Worm (Caenorhabditis elegans) whole organism, young adult: Measurements from ENCODE around the gene ZK1248.11.

ENCODE experiments used
- D2030.7 ChIP-seq: fragments of 200-800 bp; sonication (Bioruptor generic); IDR thresholded peaks from 2 replicates; pipeline ENCODE4 v1.3.6; 2022; ENCODE audit warnings: missing genetic modification reagents, missing genetic modification characterization, missing compliant biosample characterization
- F39B2.1 ChIP-seq: fragments of 200-800 bp; sonication (Bioruptor generic); IDR thresholded peaks from 2 replicates; pipeline ENCODE4 v1.3.6; 2022; ENCODE audit warnings: missing genetic modification reagents, missing genetic modification characterization, missing compliant biosample characterization
- T26A5.8 ChIP-seq: sonication (generic microtip); optimal IDR thresholded peaks from 2 replicates; lab custom pipeline; 2016; ENCODE audit warnings: missing genetic modification characterization, missing compliant biosample characterization
- Y53G8AR.9 ChIP-seq: fragments of 200-800 bp; sonication (Bioruptor generic); conservative IDR thresholded peaks from 2 replicates; pipeline ENCODE4 v1.3.6; 2022; ENCODE audit warnings: missing genetic modification reagents, missing genetic modification characterization, missing compliant biosample characterization
- ZK185.1 ChIP-seq: sonication (generic microtip); optimal IDR thresholded peaks from 2 replicates; lab custom pipeline; 2016; ENCODE audit warnings: mild to moderate bottlenecking, missing genetic modification characterization, missing compliant biosample characterization; ENCODE audit not compliant: poor library complexity, severe bottlenecking
- akir-1 ChIP-seq: fragments of 200-800 bp; sonication (Bioruptor generic); optimal IDR thresholded peaks from 2 replicates; lab custom pipeline; 2018; ENCODE audit warnings: mild to moderate bottlenecking, missing genetic modification characterization, moderate library complexity, missing compliant biosample characterization
- ama-1 ChIP-seq, 3 experiments: fragments of 150-350 bp in 1 of 3; sonication (generic microtip) in 2 of 3; optimal IDR thresholded peaks; 2 replicates each; lab custom pipeline; 2014 to 2018; ENCODE audit warnings: missing biosample characterization in 2 of 3, missing genetic modification characterization in 2 of 3, missing genetic modification reagents in 2 of 3
- dpl-1 ChIP-seq: fragments of 150-350 bp; optimal IDR thresholded peaks from 2 replicates; lab custom pipeline; 2014; ENCODE audit warnings: missing biosample characterization, missing genetic modification reagents, missing genetic modification characterization
- lin-35 ChIP-seq, 3 experiments: fragments of 150-350 bp in 2 of 3; sonication (generic microtip) in 1 of 3; optimal IDR thresholded peaks; 2 replicates each; lab custom pipeline; 2014 to 2018; ENCODE audit warnings: missing biosample characterization in 3 of 3, missing genetic modification characterization in 3 of 3, missing genetic modification reagents in 3 of 3
- madf-8 ChIP-seq: fragments of 200-800 bp; sonication (Bioruptor generic); conservative IDR thresholded peaks from 2 replicates; pipeline ENCODE4 v1.3.6; 2022; ENCODE audit warnings: missing genetic modification reagents, missing genetic modification characterization, missing compliant biosample characterization
- nhr-90 ChIP-seq: sonication (generic microtip); optimal IDR thresholded peaks from 2 replicates; lab custom pipeline; 2016; ENCODE audit warnings: missing genotype, mild to moderate bottlenecking, missing genetic modification characterization, missing compliant biosample characterization
- pbrm-1 ChIP-seq: fragments of 200-800 bp; sonication (Bioruptor generic); IDR thresholded peaks from 2 replicates; pipeline ENCODE4 v1.3.6; 2022; ENCODE audit warnings: missing genetic modification reagents, missing genetic modification characterization, missing compliant biosample characterization
- unc-62 ChIP-seq: fragments of 150-350 bp; optimal IDR thresholded peaks from 2 replicates; lab custom pipeline; 2014; ENCODE audit warnings: missing biosample characterization, missing genetic modification reagents, missing genetic modification characterization
- xnd-1 ChIP-seq: sonication (generic microtip); optimal IDR thresholded peaks from 2 replicates; lab custom pipeline; 2016; ENCODE audit warnings: missing genotype, missing genetic modification reagents, missing genetic modification characterization, missing compliant biosample characterization

DNA sequence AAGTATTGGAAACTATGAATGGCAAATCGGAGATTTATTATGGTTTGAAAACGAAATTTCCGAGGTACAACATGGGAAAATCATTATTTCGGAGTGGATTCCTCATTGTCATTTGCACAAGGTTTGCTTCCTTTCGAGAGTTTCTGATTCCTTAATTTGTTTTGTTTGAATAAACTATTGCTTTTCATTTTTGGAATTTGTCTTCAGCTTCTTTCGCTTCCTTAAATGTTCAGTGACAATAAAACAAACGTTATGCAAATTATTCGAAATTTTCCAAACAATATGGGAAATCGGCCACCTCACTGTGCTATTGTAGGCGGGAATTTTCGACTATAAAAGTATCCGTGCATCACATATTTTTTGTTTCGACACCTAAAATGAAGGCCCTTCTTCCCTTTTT is 13.5 kb upstream of the ZK1248.11 start, which contains the start of gene nep-25:
- no peak for TF ChIP-seq dpl-1 (GFP tag; lab: Kevin White, UChicago)
- no peak for TF ChIP-seq D2030.7 (GFP tag; lab: Robert Waterston, UW)
- TF ChIP-seq akir-1 (GFP tag; lab: Kevin White, UChicago): no peak
- no peak for TF ChIP-seq madf-8 (GFP tag; lab: Robert Waterston, UW)
- TF ChIP-seq T26A5.8 (tag; lab: Kevin White, UChicago): no peak
- no peak for TF ChIP-seq Y53G8AR.9 (GFP tag; lab: Robert Waterston, UW)
- no peak for TF ChIP-seq pbrm-1
- no peak for TF ChIP-seq unc-62 (GFP tag; lab: Kevin White, UChicago)
- no peak for TF ChIP-seq ZK185.1 (tag; lab: Kevin White, UChicago)
- no peak for TF ChIP-seq F39B2.1 (GFP tag; lab: Robert Waterston, UW)
- TF ChIP-seq lin-35 (GFP tag; optimal IDR thresholded peaks at IDR 0.05; lab: Kevin White, UChicago): no peak
- TF ChIP-seq ama-1 (optimal IDR thresholded peaks at IDR 0.05; lab: Kevin White, UChicago): no peak
- no peak for TF ChIP-seq ama-1 (GFP tag; optimal IDR thresholded peaks at IDR 0.05; lab: Kevin White, UChicago)
- no peak for TF ChIP-seq xnd-1 (tag; lab: Kevin White, UChicago)
- no peak for TF ChIP-seq nhr-90 (tag; lab: Kevin White, UChicago)
